Worm (Caenorhabditis elegans) whole organism, late embryonic: ENCODE data around the gene T16G12.12.

Experiments
- C38D4.7 ChIP-seq: fragments of 200-800 bp; sonication (Bioruptor generic); optimal IDR thresholded peaks from 2 replicates; lab custom pipeline; 2018; ENCODE audit warnings: mild to moderate bottlenecking, missing genetic modification characterization, moderate library complexity, missing compliant biosample characterization
- F13H6.1 ChIP-seq: sonication (generic microtip); optimal IDR thresholded peaks from 2 replicates; lab custom pipeline; 2016; ENCODE audit warnings: missing genetic modification characterization, missing compliant biosample characterization
- K02D7.2 ChIP-seq: sonication (generic microtip); optimal IDR thresholded peaks from 2 replicates; lab custom pipeline; 2017; ENCODE audit warnings: mild to moderate bottlenecking, missing genetic modification characterization, missing compliant biosample characterization
- K09A11.1 ChIP-seq: sonication (generic microtip); optimal IDR thresholded peaks from 2 replicates; lab custom pipeline; 2017; ENCODE audit warnings: antibody characterized with exemption, mild to moderate bottlenecking, missing genetic modification characterization, missing compliant biosample characterization; ENCODE audit not compliant: insufficient read depth
- T23F11.4 ChIP-seq: fragments of 200-800 bp; sonication (Bioruptor generic); optimal IDR thresholded peaks from 2 replicates; lab custom pipeline; 2018; ENCODE audit warnings: mild to moderate bottlenecking, missing genetic modification characterization, missing compliant biosample characterization
- Y22D7AL.16 ChIP-seq: sonication (generic microtip); optimal IDR thresholded peaks from 2 replicates; lab custom pipeline; 2016; ENCODE audit warnings: missing genetic modification characterization, missing compliant biosample characterization
- ama-1 ChIP-seq: fragments of 150-350 bp; optimal IDR thresholded peaks from 2 replicates; lab custom pipeline; 2014
- ceh-14 ChIP-seq: sonication (generic microtip); optimal IDR thresholded peaks from 2 replicates; lab custom pipeline; 2016; ENCODE audit warnings: missing genotype, missing genetic modification characterization, missing compliant biosample characterization
- ceh-18 ChIP-seq: sonication (generic microtip); optimal IDR thresholded peaks from 2 replicates; lab custom pipeline; 2016; ENCODE audit warnings: missing genetic modification characterization, missing compliant biosample characterization
- ceh-19 ChIP-seq: fragments of 200-800 bp; sonication (Bioruptor generic); optimal IDR thresholded peaks from 2 replicates; lab custom pipeline; 2018; ENCODE audit warnings: mild to moderate bottlenecking, missing genetic modification characterization, missing compliant biosample characterization
- ceh-22 ChIP-seq: sonication (generic microtip); optimal IDR thresholded peaks from 2 replicates; lab custom pipeline; 2017; ENCODE audit warnings: missing biosample characterization, missing genetic modification characterization
- ceh-31 ChIP-seq: sonication (generic microtip); optimal IDR thresholded peaks from 2 replicates; lab custom pipeline; 2016; ENCODE audit warnings: missing genetic modification characterization, missing compliant biosample characterization
- ceh-34 ChIP-seq: sonication (generic microtip); optimal IDR thresholded peaks from 2 replicates; lab custom pipeline; 2016; ENCODE audit warnings: mild to moderate bottlenecking, missing genetic modification characterization, missing compliant biosample characterization
- ceh-45 ChIP-seq: fragments of 200-800 bp; sonication (Bioruptor generic); IDR thresholded peaks from 2 replicates; pipeline ENCODE4 v1.3.6; 2022; ENCODE audit warnings: missing genetic modification reagents, missing genetic modification characterization, missing compliant biosample characterization
- ceh-48 ChIP-seq: sonication (generic microtip); optimal IDR thresholded peaks from 2 replicates; lab custom pipeline; 2016; ENCODE audit warnings: missing genetic modification characterization, inconsistent platforms, missing compliant biosample characterization
- ceh-9 ChIP-seq: sonication (generic microtip); optimal IDR thresholded peaks from 2 replicates; lab custom pipeline; 2016; ENCODE audit warnings: mild to moderate bottlenecking, missing genetic modification characterization, inconsistent platforms, missing compliant biosample characterization
- elt-2 ChIP-seq: sonication (generic microtip); optimal IDR thresholded peaks from 2 replicates; lab custom pipeline; 2016; ENCODE audit warnings: missing genetic modification reagents, missing genetic modification characterization, missing compliant biosample characterization
- elt-4 ChIP-seq: sonication (generic microtip); optimal IDR thresholded peaks from 2 replicates; lab custom pipeline; 2016; ENCODE audit warnings: missing genetic modification characterization, missing compliant biosample characterization
- fkh-10 ChIP-seq: fragments of 150-350 bp; optimal IDR thresholded peaks from 2 replicates; lab custom pipeline; 2014; ENCODE audit warnings: missing biosample characterization, missing genetic modification reagents, missing genetic modification characterization
- fkh-6 ChIP-seq: sonication (generic microtip); optimal IDR thresholded peaks from 2 replicates; lab custom pipeline; 2016; ENCODE audit warnings: missing genetic modification characterization, missing compliant biosample characterization
- gmeb-2 ChIP-seq: sonication (generic microtip); optimal IDR thresholded peaks from 2 replicates; lab custom pipeline; 2016; ENCODE audit warnings: missing genetic modification characterization, inconsistent platforms, missing compliant biosample characterization
- mec-3 ChIP-seq: sonication (generic microtip); optimal IDR thresholded peaks from 2 replicates; lab custom pipeline; 2016; ENCODE audit warnings: borderline replicate concordance, missing genetic modification characterization, missing compliant biosample characterization
- nfya-1 ChIP-seq: sonication (generic microtip); optimal IDR thresholded peaks from 2 replicates; lab custom pipeline; 2017; ENCODE audit warnings: missing genetic modification characterization, mild to moderate bottlenecking, missing compliant biosample characterization, antibody characterized with exemption, moderate library complexity
- nhr-232 ChIP-seq: sonication (generic microtip); optimal IDR thresholded peaks from 2 replicates; lab custom pipeline; 2016; ENCODE audit warnings: missing genetic modification characterization, missing compliant biosample characterization
- npax-4 ChIP-seq: sonication (generic microtip); optimal IDR thresholded peaks from 2 replicates; lab custom pipeline; 2016; ENCODE audit warnings: missing genetic modification characterization, missing compliant biosample characterization
- pax-1 ChIP-seq: fragments of 150-350 bp; optimal IDR thresholded peaks from 2 replicates; lab custom pipeline; 2014; ENCODE audit warnings: missing biosample characterization, missing genetic modification characterization
- pha-2 ChIP-seq: sonication (generic microtip); optimal IDR thresholded peaks from 2 replicates; lab custom pipeline; 2017; ENCODE audit warnings: mild to moderate bottlenecking, missing genetic modification characterization, missing compliant biosample characterization
- pha-4 ChIP-seq: fragments of 150-350 bp; optimal IDR thresholded peaks from 2 replicates; lab custom pipeline; 2018; ENCODE audit warnings: missing biosample characterization, missing genetic modification reagents, missing genetic modification characterization
- pqm-1 ChIP-seq: sonication (generic microtip); optimal IDR thresholded peaks from 2 replicates; lab custom pipeline; 2016; ENCODE audit warnings: missing genetic modification characterization, missing compliant biosample characterization
- pros-1 ChIP-seq: fragments of 150-350 bp; optimal IDR thresholded peaks from 2 replicates; lab custom pipeline; 2014; ENCODE audit warnings: missing biosample characterization, missing genetic modification reagents, missing genetic modification characterization
- ref-2 ChIP-seq: sonication (generic microtip); optimal IDR thresholded peaks from 2 replicates; lab custom pipeline; 2016; ENCODE audit warnings: missing genetic modification characterization, missing compliant biosample characterization
- sdc-2 ChIP-seq: sonication (generic microtip); optimal IDR thresholded peaks from 2 replicates; lab custom pipeline; 2016; ENCODE audit warnings: missing genotype, missing genetic modification characterization, missing compliant biosample characterization
- sox-2 ChIP-seq: fragments of 200-800 bp; sonication (Bioruptor generic); IDR thresholded peaks from 2 replicates; pipeline ENCODE4 v1.3.6; 2022; ENCODE audit warnings: missing genetic modification reagents, missing genetic modification characterization, missing compliant biosample characterization
- sox-4 ChIP-seq: sonication (generic microtip); optimal IDR thresholded peaks from 2 replicates; lab custom pipeline; 2017; ENCODE audit warnings: mild to moderate bottlenecking, missing genetic modification characterization, inconsistent platforms, missing compliant biosample characterization
- syd-9 ChIP-seq: sonication (generic microtip); optimal IDR thresholded peaks from 2 replicates; lab custom pipeline; 2016; ENCODE audit warnings: mild to moderate bottlenecking, missing genetic modification characterization, moderate library complexity, missing compliant biosample characterization
- tbx-2 ChIP-seq: sonication (generic microtip); optimal IDR thresholded peaks from 2 replicates; lab custom pipeline; 2016; ENCODE audit warnings: missing genetic modification characterization, missing compliant biosample characterization
- unc-3 ChIP-seq, 2 experiments: fragments of 200-800 bp in 1 of 2; sonication (Bioruptor generic) in 1 of 2; sonication (generic microtip) in 1 of 2; conservative IDR thresholded peaks in 1 of 2; optimal IDR thresholded peaks in 1 of 2; 2 replicates each; pipeline versions ENCODE4 v1.3.6 to Lab custom; 2016 to 2022; ENCODE audit warnings: missing compliant biosample characterization in 2 of 2, missing genetic modification characterization in 2 of 2, missing genetic modification reagents in 1 of 2
- unc-42 ChIP-seq: sonication (generic microtip); optimal IDR thresholded peaks from 2 replicates; lab custom pipeline; 2016; ENCODE audit warnings: missing genotype, missing genetic modification characterization, missing compliant biosample characterization
- unc-55 ChIP-seq: sonication (generic microtip); optimal IDR thresholded peaks from 2 replicates; lab custom pipeline; 2017; ENCODE audit warnings: missing biosample characterization, missing genetic modification reagents, missing genetic modification characterization
- unc-86 ChIP-seq: sonication (generic microtip); optimal IDR thresholded peaks from 2 replicates; lab custom pipeline; 2016; ENCODE audit warnings: missing genetic modification characterization, missing compliant biosample characterization
- ztf-16 ChIP-seq: sonication (generic microtip); optimal IDR thresholded peaks from 2 replicates; lab custom pipeline; 2017; ENCODE audit warnings: missing genetic modification characterization, missing compliant biosample characterization

The T16G12.12 gene

DNA sequence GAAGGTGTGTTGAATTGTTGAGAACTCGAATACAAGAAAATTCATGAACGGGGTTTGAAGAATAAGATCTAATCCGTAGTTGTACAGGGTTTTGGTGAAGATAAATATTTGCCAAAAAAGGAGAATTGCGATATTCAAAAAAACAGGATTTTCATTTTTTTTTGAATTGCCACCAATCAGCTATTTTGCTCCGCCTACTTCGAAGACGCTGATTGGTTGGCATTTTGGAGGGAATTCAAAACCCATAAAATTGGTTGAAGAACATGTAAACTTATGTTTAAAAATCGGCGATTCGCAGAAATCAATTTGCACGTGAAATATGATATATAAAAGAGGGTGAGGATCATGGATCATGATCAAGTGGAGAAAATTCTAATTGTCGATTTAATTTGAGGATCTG lies 22.6 kb downstream of the T16G12.12 start:
- TF ChIP-seq F13H6.1 (tag; lab: Kevin White, UChicago) (no peak), nfya-1 (tag; lab: Kevin White, UChicago) (peak; percentile 87), C38D4.7 (GFP tag; lab: Kevin White, UChicago) (no peak), sox-2 (GFP tag; lab: Robert Waterston, UW) (no peak), tbx-2 (tag; lab: Kevin White, UChicago) (no peak), pqm-1 (tag; lab: Kevin White, UChicago) (no peak), npax-4 (tag; lab: Kevin White, UChicago) (no peak), ceh-14 (no peak)

- TF ChIP-seq ceh-18 (tag; lab: Kevin White, UChicago) (no peak), nhr-232 (tag; lab: Kevin White, UChicago) (no peak), ceh-45 (GFP tag; lab: Robert Waterston, UW) (no peak), npax-4 (tag; lab: Kevin White, UChicago) (no peak), syd-9 (no peak), ama-1 (no peak), C38D4.7 (GFP tag; lab: Kevin White, UChicago) (no peak), unc-86 (no peak)
Measured at ce11 chrIII:10078151-10078550, 24.7 kb downstream of the T16G12.12 start, which contains the start of gene T16G12.9. Gene T16G12.9, minus strand, starts transcription at chrIII:10078251.

ce11 chrIII:10078784-10079183 lies 25.4 kb downstream of the T16G12.12 start:
- no peak for TF ChIP-seq tbx-2 (tag; lab: Kevin White, UChicago)
- no peak for TF ChIP-seq nfya-1 (tag; lab: Kevin White, UChicago)

ce11 chrIII:10083242-10083641 lies 29.8 kb downstream of the T16G12.12 start, which contains the start of gene T16H12.3:
Gene T16H12.3, minus strand, starts transcription at chrIII:10083292.
- TF ChIP-seq sdc-2 (tag; lab: Kevin White, UChicago) (no peak), gmeb-2 (tag; lab: Kevin White, UChicago) (no peak), fkh-10 (GFP tag; lab: Kevin White, UChicago) (no peak), elt-4 (no peak), ceh-34 (tag; lab: Kevin White, UChicago) (no peak), pha-2 (tag; lab: Kevin White, UChicago) (no peak), ceh-19 (no peak), npax-4 (tag; lab: Kevin White, UChicago) (no peak), Y22D7AL.16 (tag; lab: Kevin White, UChicago) (no peak), ceh-48 (tag; lab: Kevin White, UChicago) (no peak), syd-9 (no peak), ceh-45 (GFP tag; lab: Robert Waterston, UW) (no peak), nhr-232 (tag; lab: Kevin White, UChicago) (no peak), unc-42 (tag; lab: Kevin White, UChicago) (no peak), pros-1 (tag; lab: Kevin White, UChicago) (no peak), unc-55 (GFP tag; lab: Kevin White, UChicago) (no peak), tbx-2 (tag; lab: Kevin White, UChicago) (no peak), pha-4 (tag; lab: Kevin White, UChicago) (no peak), elt-2 (tag; lab: Kevin White, UChicago) (no peak)
- TF ChIP-seq, all 69 proteins: peak for 0

DNA sequence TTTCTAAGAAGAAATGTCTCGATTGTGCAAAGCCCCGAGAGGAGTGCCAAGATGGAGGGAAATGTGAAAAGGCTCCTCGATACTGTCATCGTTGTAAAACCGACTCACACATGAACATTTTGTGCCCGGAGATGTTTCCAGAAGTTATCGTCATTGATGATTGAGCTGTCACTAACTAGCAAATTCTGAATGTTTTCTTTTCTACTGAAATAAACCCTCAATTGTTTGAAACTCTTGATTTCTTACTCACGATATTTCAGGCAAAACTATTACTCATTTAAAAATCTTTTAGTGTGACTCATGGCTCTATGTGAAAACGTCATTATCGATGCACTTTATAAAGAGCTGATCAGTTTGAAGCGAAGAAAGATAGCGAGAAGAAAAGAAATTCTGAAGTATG lies 31.7 kb downstream of the T16G12.12 start, which contains the start of gene T16H12.13:
Gene T16H12.13, plus strand, starts transcription at position 301 of the 400 bp plus-strand sequence.
- TF ChIP-seq elt-4 (no peak), ceh-31 (tag; lab: Kevin White, UChicago) (no peak), T23F11.4 (GFP tag; lab: Kevin White, UChicago) (no peak), unc-3 (GFP tag; conservative IDR thresholded peaks at IDR 0.05; lab: Robert Waterston, UW) (no peak), unc-3 (tag; optimal IDR thresholded peaks at IDR 0.05; lab: Kevin White, UChicago) (no peak), pqm-1 (tag; lab: Kevin White, UChicago) (no peak), ceh-45 (GFP tag; lab: Robert Waterston, UW) (no peak), pax-1 (tag; lab: Kevin White, UChicago) (no peak), ceh-22 (tag; lab: Kevin White, UChicago) (no peak), fkh-6 (tag; lab: Kevin White, UChicago) (no peak), Y22D7AL.16 (tag; lab: Kevin White, UChicago) (no peak), ceh-9 (tag; lab: Kevin White, UChicago) (no peak), C38D4.7 (GFP tag; lab: Kevin White, UChicago) (no peak), ref-2 (tag; lab: Kevin White, UChicago) (no peak), mec-3 (tag; lab: Kevin White, UChicago) (no peak), sox-4 (tag; lab: Kevin White, UChicago) (no peak), syd-9 (no peak), K09A11.1 (tag; lab: Kevin White, UChicago) (no peak), pha-4 (tag; lab: Kevin White, UChicago) (no peak), ztf-16 (tag; lab: Kevin White, UChicago) (no peak), K02D7.2 (tag; lab: Kevin White, UChicago) (no peak)
